Fruit fly (Drosophila melanogaster): ENCODE data around the gene CG16972.

The CG16972 gene

dm6 chr2L:13206077-13206668 is 3.1 kb upstream of the CG16972 start:
- no peak for TF ChIP-seq fd96Ca (GFP tag; IDR thresholded peaks at IDR 0.05)
- peak; percentile 48 for TF ChIP-seq Ets98B (GFP tag; IDR thresholded peaks at IDR 0.05)
- peak; percentile 62; the same call in 1 of the 2 replicates for TF ChIP-seq CG12605 (GFP tag; IDR thresholded peaks at IDR 0.05)
- TF ChIP-seq CG32121 (GFP tag; IDR thresholded peaks at IDR 0.05), result peak; percentile 36; the same call in 1 of the 2 replicates
- TF ChIP-seq CG9948 (tag; optimal IDR thresholded peaks at IDR 0.05), result no peak
- no peak for TF ChIP-seq CG17806 (tag; optimal IDR thresholded peaks at IDR 0.05)
- no peak for TF ChIP-seq CG13204 (GFP tag; optimal IDR thresholded peaks at IDR 0.05)
- no peak for TF ChIP-seq CG8159 (tag; optimal IDR thresholded peaks at IDR 0.05)
- TF ChIP-seq gl (tag; optimal IDR thresholded peaks at IDR 0.05), result no peak
- TF ChIP-seq EcR (GFP tag; optimal IDR thresholded peaks at IDR 0.05), result peak; percentile 92
- no peak for TF ChIP-seq CG10348 (GFP tag; IDR thresholded peaks at IDR 0.05)
- no peak for TF ChIP-seq CG15710 (tag; optimal IDR thresholded peaks at IDR 0.05)

dm6 chr2L:13205256-13205655 is 2.2 kb upstream of the CG16972 start:
- no peak for TF ChIP-seq CG8301 (tag; optimal IDR thresholded peaks at IDR 0.05)
- no peak for TF ChIP-seq CG15710 (tag; optimal IDR thresholded peaks at IDR 0.05)
- peak; percentile 44; the same call in 1 of the 3 replicates for TF ChIP-seq fd96Ca (GFP tag; IDR thresholded peaks at IDR 0.05)
- TF ChIP-seq Pif1A (GFP tag; optimal IDR thresholded peaks at IDR 0.05), result no peak
- peak; percentile 54 for TF ChIP-seq CG13204 (GFP tag; optimal IDR thresholded peaks at IDR 0.05)
- no peak for TF ChIP-seq CG8159 (tag; optimal IDR thresholded peaks at IDR 0.05)
- peak; percentile 49 for TF ChIP-seq EcR (GFP tag; optimal IDR thresholded peaks at IDR 0.05)
- TF ChIP-seq D1 (tag; optimal IDR thresholded peaks at IDR 0.05), result no peak
- TF ChIP-seq Pif1B (GFP tag; optimal IDR thresholded peaks at IDR 0.05), result no peak
- TF ChIP-seq CG9948 (tag; optimal IDR thresholded peaks at IDR 0.05), result no peak
- TF ChIP-seq gl (tag; optimal IDR thresholded peaks at IDR 0.05), result peak; percentile 3
- 0 out of 2 replicates have a peak, but pooled peaks have one; percentile 10 for TF ChIP-seq CG12605 (GFP tag; IDR thresholded peaks at IDR 0.05)
- TF ChIP-seq CG4496 (GFP tag; IDR thresholded peaks at IDR 0.05), result no peak
- peak; percentile 9; the same call in 1 of the 2 replicates for TF ChIP-seq Ets98B (GFP tag; IDR thresholded peaks at IDR 0.05)
- TF ChIP-seq rn (GFP tag; IDR thresholded peaks at IDR 0.05), result no peak
- no peak for TF ChIP-seq CG14655 (GFP tag; optimal IDR thresholded peaks at IDR 0.05)
- peak; percentile 45; the same call in 1 of the 2 replicates for TF ChIP-seq CG32121 (GFP tag; IDR thresholded peaks at IDR 0.05)
- peak; percentile 48 for TF ChIP-seq Snoo (tag; optimal IDR thresholded peaks at IDR 0.05)

- TF ChIP-seq fd96Ca (GFP tag; IDR thresholded peaks at IDR 0.05) (no peak), gl (tag; optimal IDR thresholded peaks at IDR 0.05) (no peak), rn (GFP tag; IDR thresholded peaks at IDR 0.05) (no peak), Pif1B (GFP tag; optimal IDR thresholded peaks at IDR 0.05) (no peak), CG4496 (GFP tag; IDR thresholded peaks at IDR 0.05) (no peak), CG15710 (tag; optimal IDR thresholded peaks at IDR 0.05) (no peak), CG8301 (tag; optimal IDR thresholded peaks at IDR 0.05) (no peak), CG13204 (GFP tag; optimal IDR thresholded peaks at IDR 0.05) (no peak)
These were observed 1.1 kb upstream of the CG16972 start for dm6 chr2L:13204151-13204550.

dm6 chr2L:13203437-13204137 is 492 bp upstream of the CG16972 start, which contains the start of gene Pect:
TSS of gene Pect (plus strand) at chr2L:13203762.
- TF ChIP-seq fd96Ca (GFP tag; IDR thresholded peaks at IDR 0.05), result peak; percentile 38; the same call in 1 of the 3 replicates
- TF ChIP-seq CG17806 (tag; optimal IDR thresholded peaks at IDR 0.05), result no peak
- TF ChIP-seq Ets98B (GFP tag; IDR thresholded peaks at IDR 0.05), result peak; percentile 54; the same call in 1 of the 2 replicates
- TF ChIP-seq CG14655 (GFP tag; optimal IDR thresholded peaks at IDR 0.05), result no peak
- peak; percentile 7 for TF ChIP-seq gl (tag; optimal IDR thresholded peaks at IDR 0.05)
- TF ChIP-seq CG15710 (tag; optimal IDR thresholded peaks at IDR 0.05), result peak; percentile 28
- TF ChIP-seq CG12605 (GFP tag; IDR thresholded peaks at IDR 0.05), result peak; percentile 62
- peak; percentile 52 for TF ChIP-seq EcR (GFP tag; optimal IDR thresholded peaks at IDR 0.05)
- TF ChIP-seq rn (GFP tag; IDR thresholded peaks at IDR 0.05), result no peak

- TF ChIP-seq CG14655 (GFP tag; optimal IDR thresholded peaks at IDR 0.05) (no peak), D1 (tag; optimal IDR thresholded peaks at IDR 0.05) (no peak), EcR (GFP tag; optimal IDR thresholded peaks at IDR 0.05) (no peak), CG8159 (tag; optimal IDR thresholded peaks at IDR 0.05) (no peak), CG13204 (GFP tag; optimal IDR thresholded peaks at IDR 0.05) (no peak), rn (GFP tag; IDR thresholded peaks at IDR 0.05) (no peak), CG12605 (GFP tag; IDR thresholded peaks at IDR 0.05) (no peak), CG34367 (tag; optimal IDR thresholded peaks at IDR 0.05) (no peak)
These were observed 7.3 kb downstream of the CG16972 start for dm6 chr2L:13195822-13196221.

- TF ChIP-seq Pif1A (GFP tag; optimal IDR thresholded peaks at IDR 0.05) (no peak), CG15710 (tag; optimal IDR thresholded peaks at IDR 0.05) (peak; percentile 56), CG32121 (GFP tag; IDR thresholded peaks at IDR 0.05) (peak; percentile 56; the same call in 1 of the 2 replicates), EcR (GFP tag; optimal IDR thresholded peaks at IDR 0.05) (peak; percentile 28), CG12605 (GFP tag; IDR thresholded peaks at IDR 0.05) (no peak), rn (GFP tag; IDR thresholded peaks at IDR 0.05) (peak; percentile 42; the same call in 1 of the 2 replicates), fd96Ca (GFP tag; IDR thresholded peaks at IDR 0.05) (peak; percentile 71), Snoo (tag; optimal IDR thresholded peaks at IDR 0.05) (peak; percentile 53), CG4496 (GFP tag; IDR thresholded peaks at IDR 0.05) (peak; percentile 59; the same call in 1 of the 3 replicates), D1 (tag; optimal IDR thresholded peaks at IDR 0.05) (no peak), Pif1B (GFP tag; optimal IDR thresholded peaks at IDR 0.05) (no peak), CG9948 (tag; optimal IDR thresholded peaks at IDR 0.05) (no peak), CG17806 (tag; optimal IDR thresholded peaks at IDR 0.05) (no peak), CG8159 (tag; optimal IDR thresholded peaks at IDR 0.05) (no peak), Ets98B (GFP tag; IDR thresholded peaks at IDR 0.05) (peak; percentile 60)
These were observed 11.2 kb downstream of the CG16972 start, which contains the start of the genes CG16974 and Edem2 for dm6 chr2L:13191894-13192293. TSS of gene CG16974 (minus strand) at chr2L:13191979. TSS of gene Edem2 (plus strand) at chr2L:13192201.
